Worm (Caenorhabditis elegans) whole organism, midembryonic: ENCODE data around the gene T28C6.5.
"Not testable (repeated sequence)": the region's sequence is repeated elsewhere in the genome, so short reads cannot be mapped to it uniquely, and the experiment has no call there.

Experiments
- T22C8.4 ChIP-seq: fragments of 200-800 bp; sonication (Bioruptor generic); IDR thresholded peaks from 2 replicates; pipeline ENCODE4 v1.3.6; 2022; ENCODE audit warnings: missing genetic modification characterization, missing compliant biosample characterization
- cog-1 ChIP-seq: sonication (generic microtip); optimal IDR thresholded peaks from 2 replicates; lab custom pipeline; 2016; ENCODE audit warnings: missing genetic modification characterization, missing compliant biosample characterization
- flt-1 ChIP-seq: fragments of 200-800 bp; sonication (Bioruptor generic); IDR thresholded peaks from 2 replicates; pipeline ENCODE4 v1.3.6; 2022; ENCODE audit warnings: missing genetic modification characterization, missing compliant biosample characterization
- klf-2 ChIP-seq: fragments of 200-800 bp; sonication (Bioruptor generic); conservative IDR thresholded peaks from 2 replicates; pipeline ENCODE4 v1.3.6; 2022; ENCODE audit warnings: missing genetic modification reagents, missing genetic modification characterization, missing compliant biosample characterization
- med-1 ChIP-seq: sonication (generic microtip); optimal IDR thresholded peaks from 2 replicates; lab custom pipeline; 2017; ENCODE audit warnings: missing genetic modification characterization, mild to moderate bottlenecking, missing compliant biosample characterization, antibody characterized with exemption, missing genetic modification reagents; ENCODE audit not compliant: insufficient read depth
- ref-1 ChIP-seq: fragments of 200-800 bp; sonication (Bioruptor generic); conservative IDR thresholded peaks from 2 replicates; pipeline ENCODE4 v1.3.6; 2022; ENCODE audit warnings: missing genetic modification reagents, missing genetic modification characterization, missing compliant biosample characterization
- tab-1 ChIP-seq: fragments of 200-800 bp; sonication (Bioruptor generic); IDR thresholded peaks from 2 replicates; pipeline ENCODE4 v1.3.6; 2022; ENCODE audit warnings: missing genetic modification characterization, missing compliant biosample characterization
- ztf-23 ChIP-seq: fragments of 200-800 bp; sonication (Bioruptor generic); IDR thresholded peaks from 2 replicates; pipeline ENCODE4 v1.3.6; 2022; ENCODE audit warnings: missing genetic modification reagents, missing genetic modification characterization, missing compliant biosample characterization
- ztf-29 ChIP-seq: fragments of 200-800 bp; sonication (Bioruptor generic); IDR thresholded peaks from 2 replicates; pipeline ENCODE4 v1.3.6; 2022; ENCODE audit warnings: missing genetic modification reagents, missing genetic modification characterization, missing compliant biosample characterization

Gene T28C6.5

DNA sequence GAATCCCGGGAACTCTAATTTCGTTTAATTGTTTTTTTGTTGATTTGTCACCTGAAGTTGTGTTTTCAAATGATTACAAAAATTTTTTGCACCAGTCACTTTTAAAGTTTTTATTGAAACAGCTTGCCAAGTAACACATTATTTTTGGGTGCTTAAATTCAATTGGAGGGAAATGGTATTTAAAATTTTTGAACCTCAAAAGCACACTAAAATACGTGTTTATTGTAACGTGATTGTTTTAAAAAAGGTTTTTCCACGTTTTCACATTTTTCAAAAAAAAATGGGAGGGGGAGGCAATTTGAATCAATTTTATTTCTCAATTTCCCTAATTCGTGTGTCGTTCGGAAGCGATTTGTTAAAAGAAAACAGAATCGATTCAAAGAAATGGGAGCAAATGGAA lies at the start of gene T28C6.5:
TSS of gene T28C6.5 (plus strand) at position 301 of the 400 bp plus-strand sequence.
- TF ChIP-seq klf-2 (GFP tag; lab: Robert Waterston, UW) = no peak
- TF ChIP-seq flt-1 (GFP tag; lab: Robert Waterston, UW) = no peak
- TF ChIP-seq med-1 (GFP tag; lab: Kevin White, UChicago) = no peak
- TF ChIP-seq cog-1 (tag; lab: Kevin White, UChicago) = no peak
- no peak for TF ChIP-seq T22C8.4 (GFP tag; lab: Robert Waterston, UW)
- TF ChIP-seq ref-1 (GFP tag; lab: Robert Waterston, UW) = no peak
- TF ChIP-seq tab-1 (GFP tag; lab: Robert Waterston, UW) = no peak
- TF ChIP-seq ztf-29 = no peak
- no peak for TF ChIP-seq ztf-23

ce11 chrIV:8772800-8773256 lies 48.4 kb upstream of the T28C6.5 start, which contains the start of gene F20C5.6:
Gene F20C5.6, minus strand, starts transcription at chrIV:8773206.
- TF ChIP-seq cog-1 (tag; lab: Kevin White, UChicago) (no peak), med-1 (GFP tag; lab: Kevin White, UChicago) (no peak), klf-2 (GFP tag; lab: Robert Waterston, UW) (no peak), ztf-23 (no peak), flt-1 (GFP tag; lab: Robert Waterston, UW) (no peak), T22C8.4 (GFP tag; lab: Robert Waterston, UW) (no peak), tab-1 (GFP tag; lab: Robert Waterston, UW) (no peak), ref-1 (GFP tag; lab: Robert Waterston, UW) (no peak), ztf-29 (no peak)

DNA sequence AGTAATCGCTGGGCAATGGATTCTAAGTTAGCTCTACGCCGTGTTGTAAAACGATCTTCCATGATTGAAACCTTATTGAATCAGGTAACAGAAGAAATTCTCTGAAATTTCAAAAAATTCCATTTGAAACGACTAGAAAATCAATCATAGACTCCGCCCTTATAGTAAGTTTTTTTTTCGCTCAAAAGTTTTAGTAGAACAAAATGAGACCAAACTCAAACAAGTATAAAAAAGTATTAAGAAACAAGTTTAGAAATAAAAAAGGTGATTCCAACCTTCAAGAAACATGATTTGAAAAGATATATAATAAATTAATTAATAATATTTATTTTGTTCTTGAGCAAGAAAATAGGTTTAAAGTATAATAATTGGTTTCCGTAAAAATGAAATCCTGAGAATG lies 43.2 kb upstream of the T28C6.5 start, which contains the start of gene C33D9.6:
TSS of gene C33D9.6 (minus strand) at position 101 of the 400 bp plus-strand sequence.
- no peak for TF ChIP-seq flt-1 (GFP tag; lab: Robert Waterston, UW)
- no peak for TF ChIP-seq ztf-23
- TF ChIP-seq med-1 (GFP tag; lab: Kevin White, UChicago) = no peak
- no peak for TF ChIP-seq tab-1 (GFP tag; lab: Robert Waterston, UW)
- no peak for TF ChIP-seq ztf-29
- TF ChIP-seq ref-1 (GFP tag; lab: Robert Waterston, UW) = no peak
- no peak for TF ChIP-seq T22C8.4 (GFP tag; lab: Robert Waterston, UW)
- TF ChIP-seq klf-2 (GFP tag; lab: Robert Waterston, UW) = no peak
- TF ChIP-seq cog-1 (tag; lab: Kevin White, UChicago) = no peak

DNA sequence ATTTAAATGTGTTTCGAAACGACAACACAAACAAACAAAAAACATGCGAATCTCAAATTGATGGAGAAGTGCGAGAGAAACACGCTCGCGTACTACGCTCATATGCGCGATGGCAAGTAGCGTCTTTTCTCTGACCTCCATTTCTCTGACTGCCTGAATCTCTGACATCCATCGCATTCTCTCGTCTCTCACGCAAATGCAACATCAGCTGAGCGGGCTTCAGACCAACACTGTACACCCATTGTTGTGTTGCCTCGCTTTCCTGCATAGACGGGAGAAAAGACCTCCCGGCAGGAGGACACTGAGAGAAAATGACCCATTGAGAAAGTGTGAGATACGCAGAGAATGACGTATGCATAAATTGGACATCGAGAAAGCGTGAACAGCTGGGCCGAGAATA lies 39.1 kb upstream of the T28C6.5 start:
- TF ChIP-seq flt-1 (GFP tag; lab: Robert Waterston, UW) (peak; percentile 73), med-1 (GFP tag; lab: Kevin White, UChicago) (no peak), klf-2 (GFP tag; lab: Robert Waterston, UW) (no peak), ztf-29 (peak; percentile 92), ref-1 (GFP tag; lab: Robert Waterston, UW) (no peak), T22C8.4 (GFP tag; lab: Robert Waterston, UW) (no peak), cog-1 (tag; lab: Kevin White, UChicago) (peak; percentile 93), ztf-23 (no peak), tab-1 (GFP tag; lab: Robert Waterston, UW) (0 out of 2 replicates have a peak, but pooled peaks have one; percentile 51)

- TF ChIP-seq ztf-29 = no peak
- no peak for TF ChIP-seq ref-1 (GFP tag; lab: Robert Waterston, UW)
- no peak for TF ChIP-seq ztf-23
- TF ChIP-seq tab-1 (GFP tag; lab: Robert Waterston, UW) = no peak
- TF ChIP-seq flt-1 (GFP tag; lab: Robert Waterston, UW) = no peak
- TF ChIP-seq med-1 (GFP tag; lab: Kevin White, UChicago) = no peak
- TF ChIP-seq T22C8.4 (GFP tag; lab: Robert Waterston, UW) = no peak
- no peak for TF ChIP-seq klf-2 (GFP tag; lab: Robert Waterston, UW)
- TF ChIP-seq cog-1 (tag; lab: Kevin White, UChicago) = no peak
Observed at ce11 chrIV:8784855-8785327, 36.4 kb upstream of the T28C6.5 start, which contains the start of gene C33D9.13. Gene C33D9.13, minus strand, starts transcription at chrIV:8785277.

ce11 chrIV:8786654-8787053 lies 34.6 kb upstream of the T28C6.5 start, which contains the start of gene C33D9.8:
Gene C33D9.8, minus strand, starts transcription at chrIV:8786752.
- TF ChIP-seq cog-1 (tag; lab: Kevin White, UChicago) (no peak), ref-1 (GFP tag; lab: Robert Waterston, UW) (no peak), med-1 (GFP tag; lab: Kevin White, UChicago) (no peak), ztf-23 (no peak), ztf-29 (no peak), T22C8.4 (GFP tag; lab: Robert Waterston, UW) (no peak), flt-1 (GFP tag; lab: Robert Waterston, UW) (no peak), klf-2 (GFP tag; lab: Robert Waterston, UW) (no peak), tab-1 (GFP tag; lab: Robert Waterston, UW) (no peak)

- not testable (repeated sequence) for TF ChIP-seq ztf-23; ztf-29; med-1 (GFP tag; lab: Kevin White, UChicago)
Observed at ce11 chrIV:8788048-8788447, 33.2 kb upstream of the T28C6.5 start, which contains the start of gene C33D9.10. Gene C33D9.10, minus strand, starts transcription at chrIV:8788148.

- TF ChIP-seq flt-1 (GFP tag; lab: Robert Waterston, UW) = no peak
- TF ChIP-seq ztf-23 = no peak
- TF ChIP-seq ztf-29 = no peak
- TF ChIP-seq cog-1 (tag; lab: Kevin White, UChicago) = no peak
- no peak for TF ChIP-seq ref-1 (GFP tag; lab: Robert Waterston, UW)
- TF ChIP-seq med-1 (GFP tag; lab: Kevin White, UChicago) = no peak
- no peak for TF ChIP-seq T22C8.4 (GFP tag; lab: Robert Waterston, UW)
- TF ChIP-seq tab-1 (GFP tag; lab: Robert Waterston, UW) = no peak
- no peak for TF ChIP-seq klf-2 (GFP tag; lab: Robert Waterston, UW)
Observed at ce11 chrIV:8790144-8790543, 31.1 kb upstream of the T28C6.5 start, which contains the start of gene sru-35. Gene sru-35, minus strand, starts transcription at chrIV:8790244.

DNA sequence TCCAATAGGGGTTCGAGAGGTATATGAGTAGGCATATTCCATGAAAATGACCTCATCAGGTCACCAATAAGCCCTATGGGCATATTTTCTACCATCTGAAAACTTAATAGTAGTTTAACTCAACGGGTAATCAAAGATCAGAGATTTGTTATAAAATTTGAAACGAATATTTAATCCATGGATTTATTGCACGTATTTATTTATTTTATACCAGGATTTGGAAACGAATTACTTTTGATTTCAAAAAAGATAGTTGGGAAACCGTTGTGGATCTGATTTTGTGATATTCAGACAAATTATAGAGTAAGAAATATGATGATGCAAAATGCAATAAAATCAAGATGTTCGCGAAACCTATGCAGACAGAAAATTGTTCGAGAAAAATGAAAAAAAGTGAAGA lies 28.4 kb upstream of the T28C6.5 start, which contains the start of gene C33D9.3:
TSS of gene C33D9.3 (minus strand) at position 101 of the 400 bp plus-strand sequence.
- TF ChIP-seq cog-1 (tag; lab: Kevin White, UChicago) (no peak), ref-1 (GFP tag; lab: Robert Waterston, UW) (no peak), ztf-29 (no peak), T22C8.4 (GFP tag; lab: Robert Waterston, UW) (no peak), tab-1 (GFP tag; lab: Robert Waterston, UW) (no peak), med-1 (GFP tag; lab: Kevin White, UChicago) (no peak), klf-2 (GFP tag; lab: Robert Waterston, UW) (no peak), ztf-23 (no peak), flt-1 (GFP tag; lab: Robert Waterston, UW) (no peak)
